Worm (Caenorhabditis elegans) whole organism, L4 larva: ENCODE measurements around the gene ptr-19.

Experiments used
- dve-1 ChIP-seq: sonication (generic microtip); optimal IDR thresholded peaks from 2 replicates; lab custom pipeline; 2017; ENCODE audit warnings: antibody characterized with exemption, mild to moderate bottlenecking, missing genetic modification characterization, missing compliant biosample characterization; ENCODE audit not compliant: insufficient read depth
- mdl-1 ChIP-seq, 2 experiments: fragments of 150-350 bp in 1 of 2; sonication (generic microtip) in 1 of 2; optimal IDR thresholded peaks; 2 replicates each; lab custom pipeline; 2014 to 2017; ENCODE audit warnings: missing biosample characterization in 2 of 2, missing genetic modification characterization in 2 of 2
- mxl-2 ChIP-seq: fragments of 200-800 bp; sonication (Bioruptor generic); conservative IDR thresholded peaks from 2 replicates; pipeline ENCODE4 v1.3.6; 2022; ENCODE audit warnings: missing genetic modification reagents, missing genetic modification characterization, missing compliant biosample characterization
- nhr-28 ChIP-seq: fragments of 150-350 bp; optimal IDR thresholded peaks from 2 replicates; lab custom pipeline; 2014; ENCODE audit warnings: missing biosample characterization, missing genetic modification characterization

DNA sequence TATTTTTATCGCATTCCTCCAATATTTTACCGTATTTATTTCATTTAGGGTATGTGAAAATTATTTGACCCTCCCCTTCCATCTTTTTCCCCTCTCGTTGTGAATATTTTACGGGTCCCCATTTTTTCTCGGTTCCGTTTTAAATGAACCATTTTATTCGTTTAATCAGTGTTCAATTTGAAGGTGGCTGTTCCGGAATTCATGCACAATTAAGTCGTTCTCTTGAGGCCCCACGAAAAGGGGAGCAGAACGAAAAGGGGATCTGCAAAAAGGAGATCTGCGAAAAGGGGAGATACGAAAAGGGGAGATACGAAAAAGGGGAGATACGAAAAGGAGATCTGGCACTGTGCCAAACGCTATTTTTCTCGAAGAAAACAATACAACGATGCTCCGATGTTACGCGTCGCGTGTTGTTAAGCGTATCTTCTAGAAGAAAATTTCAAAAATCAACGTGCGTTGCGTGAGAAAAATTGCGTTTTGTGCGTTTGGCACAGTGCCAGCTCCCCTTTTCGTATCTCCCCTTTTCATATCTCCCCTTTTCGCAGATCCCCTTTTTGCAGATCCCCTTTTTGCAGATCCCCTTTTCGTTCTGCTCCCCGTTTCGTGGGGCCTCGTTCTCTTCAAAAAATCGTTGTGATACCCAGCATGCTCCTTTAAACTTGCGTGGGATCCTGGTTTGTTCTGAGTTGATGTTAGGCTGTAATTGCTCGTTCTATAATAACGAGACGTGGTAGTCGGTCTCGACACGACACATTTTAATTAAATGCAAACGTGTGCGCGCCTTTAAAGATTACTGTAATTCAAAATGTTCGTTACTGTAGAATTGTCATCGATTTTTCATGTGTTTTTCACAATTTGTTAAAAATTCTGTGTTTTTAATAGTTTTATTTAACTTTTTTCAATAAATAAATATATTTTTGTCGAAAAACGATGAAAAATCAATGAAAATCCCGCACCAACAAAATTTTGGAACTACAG, 29.5 kb downstream of the ptr-19 start:
- no peak for TF ChIP-seq dve-1 (tag; lab: Kevin White, UChicago)
- no peak for TF ChIP-seq mdl-1 (tag; optimal IDR thresholded peaks at IDR 0.05; lab: Kevin White, UChicago)
- TF ChIP-seq nhr-28 (tag; lab: Kevin White, UChicago) = no peak
- TF ChIP-seq mxl-2 (GFP tag; lab: Robert Waterston, UW) = no peak
